Fruit fly (Drosophila melanogaster) whole organism, embryonic: Measurements from ENCODE around the gene CG2256.

Experiments used
- CG11695 ChIP-seq: fragments of 200-800 bp; sonication (Bioruptor generic); IDR thresholded peaks from 3 replicates; pipeline ENCODE4 v1.3.6; 2022; ENCODE audit warnings: missing biosample characterization, missing genetic modification characterization
- CG17328 ChIP-seq: fragments of 200-800 bp; sonication (Bioruptor generic); IDR thresholded peaks from 2 replicates; pipeline ENCODE4 v1.3.6; 2022; ENCODE audit warnings: missing biosample characterization, missing genetic modification characterization
- CG17361 ChIP-seq: fragments of 200-800 bp; sonication (Bioruptor generic); IDR thresholded peaks from 3 replicates; pipeline ENCODE4 v1.3.6; 2022; ENCODE audit warnings: missing biosample characterization, missing genetic modification characterization
- CG30020 ChIP-seq: fragments of 200-800 bp; optimal IDR thresholded peaks from 2 replicates; lab custom pipeline; 2019; ENCODE audit warnings: missing biosample characterization, mild to moderate bottlenecking, missing genetic modification characterization, moderate library complexity
- CG8478 ChIP-seq: fragments of >200 bp; optimal IDR thresholded peaks from 2 replicates; lab custom pipeline; 2018
- Scr ChIP-seq: fragments of 200-800 bp; sonication (Bioruptor generic); IDR thresholded peaks from 2 replicates; pipeline ENCODE4 v1.3.6; 2022; ENCODE audit warnings: missing biosample characterization, missing genetic modification characterization; ENCODE audit not compliant: partially characterized antibody
- gcm2 ChIP-seq: fragments of 200-800 bp; sonication (Bioruptor generic); optimal IDR thresholded peaks from 2 replicates; lab custom pipeline; 2016; ENCODE audit warnings: missing biosample characterization, missing genetic modification characterization
- gsb ChIP-seq: fragments of 200-800 bp; sonication (Bioruptor generic); IDR thresholded peaks from 2 replicates; pipeline ENCODE4 v1.3.6; 2022; ENCODE audit warnings: missing biosample characterization, missing genetic modification characterization
- sens ChIP-seq: fragments of 200-800 bp; sonication (Bioruptor generic); peaks from one replicate; lab custom pipeline; 2016; ENCODE audit warnings: missing biosample characterization, missing genetic modification characterization
- seq ChIP-seq: fragments of 200-800 bp; sonication (Bioruptor generic); IDR thresholded peaks from 2 replicates; pipeline ENCODE4 v1.3.6; 2022; ENCODE audit warnings: missing biosample characterization, missing genetic modification characterization

DNA sequence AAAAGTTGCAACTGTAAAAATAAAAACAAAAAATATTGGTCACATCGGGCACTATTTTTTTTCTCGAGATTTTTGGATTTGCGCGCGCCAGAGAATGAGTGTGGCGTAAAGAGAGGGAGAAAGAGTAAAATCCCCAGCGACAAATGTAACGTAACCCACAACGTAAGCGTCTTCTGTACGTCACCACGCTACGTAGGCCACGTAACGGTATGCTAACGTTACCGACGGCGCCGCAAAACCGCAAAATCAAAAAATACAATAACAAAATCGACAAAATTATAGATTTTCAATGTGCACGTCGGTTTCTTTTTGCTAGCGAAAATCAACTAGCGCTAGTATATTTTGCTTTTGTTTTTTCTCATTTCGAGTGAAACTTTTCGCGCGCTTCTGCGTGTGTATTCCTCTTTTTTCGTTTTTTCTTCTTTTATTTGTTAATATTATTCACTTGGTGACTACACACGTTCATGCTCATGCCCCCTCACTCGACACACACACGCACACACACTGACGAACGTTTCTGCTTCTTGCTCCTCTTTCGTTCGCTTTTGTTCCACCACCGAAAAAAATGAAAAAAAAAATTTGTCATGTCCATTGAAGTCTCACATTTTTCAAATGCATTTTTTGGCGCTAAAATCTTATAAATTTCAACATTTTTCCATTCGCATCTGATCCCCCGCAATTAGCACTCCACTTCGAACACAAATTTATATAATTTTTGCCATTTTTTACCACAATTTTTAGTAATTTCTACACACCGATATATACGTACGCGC is 26.7 kb downstream of the CG2256 start:
- TF ChIP-seq CG17361 (GFP tag; lab: Robert Waterston, UW) (0 out of 3 replicates have a peak, but pooled peaks have one; percentile 7), gsb (no peak), CG30020 (no peak), CG8478 (lab: Kevin White, UChicago) (no peak), Scr (GFP tag; lab: Robert Waterston, UW) (no peak), gcm2 (GFP tag; lab: Kevin White, UChicago) (no peak), seq (GFP tag; lab: Robert Waterston, UW) (no peak), CG17328 (no peak), CG11695 (GFP tag; lab: Robert Waterston, UW) (no peak), sens (GFP tag; lab: Kevin White, UChicago) (peak; percentile 42)
